Worm (Caenorhabditis elegans) whole organism, L1 larva: ENCODE data around the gene Y51H7C.8.
A peak's percentile ranks its signal among the peaks of the same experiment; 100 is the strongest.

Experiments
- C04F5.9 ChIP-seq: sonication (generic microtip); optimal IDR thresholded peaks from 2 replicates; lab custom pipeline; 2016; ENCODE audit warnings: missing genetic modification characterization, missing compliant biosample characterization
- C16A3.4 ChIP-seq: fragments of 150-350 bp; optimal IDR thresholded peaks from 2 replicates; lab custom pipeline; 2014; ENCODE audit warnings: missing biosample characterization, missing genetic modification characterization
- F16B12.6 ChIP-seq: fragments of 150-350 bp; optimal IDR thresholded peaks from 2 replicates; lab custom pipeline; 2014; ENCODE audit warnings: missing biosample characterization, missing genetic modification characterization
- aha-1 ChIP-seq: fragments of 150-350 bp; optimal IDR thresholded peaks from 2 replicates; lab custom pipeline; 2014; ENCODE audit warnings: missing biosample characterization, missing genetic modification characterization
- ama-1 ChIP-seq: fragments of 150-350 bp; optimal IDR thresholded peaks from 2 replicates; lab custom pipeline; 2014
- ceh-82 ChIP-seq, 3 experiments: fragments of 150-350 bp in 1 of 3; sonication (generic microtip) in 2 of 3; optimal IDR thresholded peaks; 2 replicates each; lab custom pipeline; 2014 to 2017; ENCODE audit warnings: missing biosample characterization in 3 of 3, missing genetic modification characterization in 3 of 3
- ceh-90 ChIP-seq: sonication (generic microtip); optimal IDR thresholded peaks from 2 replicates; lab custom pipeline; 2016; ENCODE audit warnings: missing genetic modification characterization, missing compliant biosample characterization
- ces-1 ChIP-seq: fragments of 150-350 bp; optimal IDR thresholded peaks from 2 replicates; lab custom pipeline; 2014; ENCODE audit warnings: missing biosample characterization, missing genetic modification reagents, missing genetic modification characterization
- dpl-1 ChIP-seq, 3 experiments: fragments of 150-350 bp in 2 of 3; sonication (generic microtip) in 1 of 3; optimal IDR thresholded peaks; 2 replicates each; lab custom pipeline; 2014 to 2017; ENCODE audit warnings: missing biosample characterization in 3 of 3, missing genetic modification characterization in 3 of 3, missing genetic modification reagents in 3 of 3
- dsc-1 ChIP-seq: sonication (generic microtip); optimal IDR thresholded peaks from 2 replicates; lab custom pipeline; 2016; ENCODE audit warnings: mild to moderate bottlenecking, missing genetic modification characterization, missing compliant biosample characterization
- efl-1 ChIP-seq, 4 experiments: fragments of 150-350 bp; optimal IDR thresholded peaks in 3 of 4; peaks in 1 of 4; 1 replicate in 1 of 4; 2 replicates in 3 of 4; lab custom pipeline; 2014; ENCODE audit warnings: missing biosample characterization in 2 of 4, missing genetic modification characterization in 2 of 4, missing genetic modification reagents in 2 of 4
- efl-3 ChIP-seq: fragments of 200-800 bp; sonication (Bioruptor generic); optimal IDR thresholded peaks from 2 replicates; lab custom pipeline; 2018; ENCODE audit warnings: mild to moderate bottlenecking, missing genetic modification characterization, missing compliant biosample characterization
- egl-13 ChIP-seq: sonication (generic microtip); optimal IDR thresholded peaks from 2 replicates; lab custom pipeline; 2016; ENCODE audit warnings: missing genotype, missing genetic modification reagents, missing genetic modification characterization, missing compliant biosample characterization
- elt-2 ChIP-seq: sonication (generic microtip); optimal IDR thresholded peaks from 2 replicates; lab custom pipeline; 2016; ENCODE audit warnings: missing genetic modification characterization, mild to moderate bottlenecking, inconsistent platforms, missing compliant biosample characterization, missing genetic modification reagents
- elt-3 ChIP-seq, 6 experiments: fragments of 150-350 bp in 1 of 6; sonication (generic microtip); optimal IDR thresholded peaks; 2 replicates each; lab custom pipeline; 2017 to 2018; ENCODE audit warnings: missing biosample characterization in 6 of 6, missing genetic modification characterization in 6 of 6, inconsistent platforms in 1 of 6
- fkh-10 ChIP-seq: sonication (generic microtip); optimal IDR thresholded peaks from 2 replicates; lab custom pipeline; 2017; ENCODE audit warnings: missing biosample characterization, missing genetic modification reagents, missing genetic modification characterization
- fkh-4 ChIP-seq: sonication (generic microtip); optimal IDR thresholded peaks from 2 replicates; lab custom pipeline; 2016; ENCODE audit warnings: missing compliant biosample characterization, missing genetic modification characterization, borderline replicate concordance
- fkh-8 ChIP-seq: sonication (generic microtip); optimal IDR thresholded peaks from 2 replicates; lab custom pipeline; 2016; ENCODE audit warnings: mild to moderate bottlenecking, missing genetic modification characterization, missing compliant biosample characterization
- fos-1 ChIP-seq: fragments of 150-350 bp; optimal IDR thresholded peaks from 2 replicates; lab custom pipeline; 2014; ENCODE audit warnings: missing biosample characterization, missing genetic modification characterization
- grh-1 ChIP-seq: fragments of 200-800 bp; sonication (Bioruptor generic); IDR thresholded peaks from 2 replicates; pipeline ENCODE4 v1.3.6; 2022; ENCODE audit warnings: missing genetic modification reagents, missing genetic modification characterization, missing compliant biosample characterization
- irx-1 ChIP-seq: sonication (generic microtip); optimal IDR thresholded peaks from 2 replicates; lab custom pipeline; 2016; ENCODE audit warnings: missing genetic modification characterization, missing compliant biosample characterization
- isw-1 ChIP-seq: fragments of 200-800 bp; sonication (Bioruptor generic); IDR thresholded peaks from 2 replicates; pipeline ENCODE4 v1.3.6; 2022; ENCODE audit warnings: missing genetic modification characterization, missing compliant biosample characterization
- lin-14 ChIP-seq: fragments of 200-800 bp; sonication (Bioruptor generic); optimal IDR thresholded peaks from 2 replicates; lab custom pipeline; 2018; ENCODE audit warnings: mild to moderate bottlenecking, missing genetic modification characterization, moderate library complexity, missing compliant biosample characterization
- lin-15B ChIP-seq: fragments of 150-350 bp; sonication (generic microtip); optimal IDR thresholded peaks from 3 replicates; lab custom pipeline; 2014; ENCODE audit warnings: missing biosample characterization, missing genetic modification characterization
- lin-35 ChIP-seq, 2 experiments: fragments of 150-350 bp; optimal IDR thresholded peaks; 2 replicates each; lab custom pipeline; 2014; ENCODE audit warnings: missing biosample characterization in 2 of 2, missing genetic modification characterization in 2 of 2, missing genetic modification reagents in 2 of 2
- lin-39 ChIP-seq: fragments of 150-350 bp; optimal IDR thresholded peaks from 2 replicates; lab custom pipeline; 2014; ENCODE audit warnings: missing biosample characterization, missing genetic modification reagents, missing genetic modification characterization
- lsy-2 ChIP-seq, 2 experiments: fragments of 150-350 bp; optimal IDR thresholded peaks; 2 replicates each; lab custom pipeline; 2014; ENCODE audit warnings: missing biosample characterization in 2 of 2, missing genetic modification characterization in 2 of 2
- mef-2 ChIP-seq: fragments of 150-350 bp; optimal IDR thresholded peaks from 2 replicates; lab custom pipeline; 2014; ENCODE audit warnings: missing biosample characterization, missing genetic modification characterization
- nhr-11 ChIP-seq: fragments of 150-350 bp; optimal IDR thresholded peaks from 2 replicates; lab custom pipeline; 2014; ENCODE audit warnings: missing biosample characterization, missing genetic modification characterization
- nhr-19 ChIP-seq: fragments of 200-800 bp; sonication (Bioruptor generic); conservative IDR thresholded peaks from 2 replicates; pipeline ENCODE4 v1.3.6; 2022; ENCODE audit warnings: missing genetic modification characterization, missing compliant biosample characterization
- nhr-20 ChIP-seq: sonication (generic microtip); optimal IDR thresholded peaks from 2 replicates; lab custom pipeline; 2016; ENCODE audit warnings: mild to moderate bottlenecking, missing genetic modification characterization, missing compliant biosample characterization
- nhr-237 ChIP-seq: fragments of 150-350 bp; optimal IDR thresholded peaks from 2 replicates; lab custom pipeline; 2014; ENCODE audit warnings: missing biosample characterization, missing genetic modification characterization
- nhr-28 ChIP-seq: fragments of 150-350 bp; optimal IDR thresholded peaks from 2 replicates; lab custom pipeline; 2014; ENCODE audit warnings: missing biosample characterization, missing genetic modification characterization
- nhr-47 ChIP-seq: sonication (generic microtip); optimal IDR thresholded peaks from 2 replicates; lab custom pipeline; 2016; ENCODE audit warnings: mild to moderate bottlenecking, missing genetic modification characterization, moderate library complexity, missing compliant biosample characterization
- nhr-84 ChIP-seq: sonication (generic microtip); optimal IDR thresholded peaks from 2 replicates; lab custom pipeline; 2017; ENCODE audit warnings: missing biosample characterization, missing genetic modification characterization
- nhr-90 ChIP-seq: sonication (generic microtip); optimal IDR thresholded peaks from 2 replicates; lab custom pipeline; 2016; ENCODE audit warnings: mild to moderate bottlenecking, missing genetic modification characterization, missing compliant biosample characterization; ENCODE audit not compliant: poor library complexity
- pag-3 ChIP-seq: sonication (generic microtip); optimal IDR thresholded peaks from 2 replicates; lab custom pipeline; 2017; ENCODE audit warnings: missing genetic modification characterization, mild to moderate bottlenecking, missing compliant biosample characterization, antibody characterized with exemption, borderline replicate concordance; ENCODE audit not compliant: insufficient read depth
- rnt-1 ChIP-seq: sonication (generic microtip); optimal IDR thresholded peaks from 2 replicates; lab custom pipeline; 2016; ENCODE audit warnings: mild to moderate bottlenecking, missing genetic modification characterization, moderate library complexity, missing compliant biosample characterization
- skn-1 ChIP-seq: fragments of 150-350 bp; optimal IDR thresholded peaks from 2 replicates; lab custom pipeline; 2014; ENCODE audit warnings: missing biosample characterization, missing genetic modification characterization
- snpc-4 ChIP-seq: fragments of 150-350 bp; optimal IDR thresholded peaks from 2 replicates; lab custom pipeline; 2014; ENCODE audit warnings: missing biosample characterization, missing genetic modification characterization
- snu-23 ChIP-seq: sonication (generic microtip); optimal IDR thresholded peaks from 2 replicates; lab custom pipeline; 2016; ENCODE audit warnings: missing genetic modification characterization, missing compliant biosample characterization
- sox-4 ChIP-seq: sonication (generic microtip); optimal IDR thresholded peaks from 2 replicates; lab custom pipeline; 2016; ENCODE audit warnings: missing genetic modification characterization, missing compliant biosample characterization
- swsn-7 ChIP-seq: sonication (generic microtip); optimal IDR thresholded peaks from 2 replicates; lab custom pipeline; 2016; ENCODE audit warnings: missing genetic modification characterization, missing compliant biosample characterization
- tbx-2 ChIP-seq: sonication (generic microtip); optimal IDR thresholded peaks from 2 replicates; lab custom pipeline; 2016; ENCODE audit warnings: missing genetic modification characterization, missing compliant biosample characterization
- unc-130 ChIP-seq: fragments of 150-350 bp; optimal IDR thresholded peaks from 2 replicates; lab custom pipeline; 2017; ENCODE audit warnings: missing biosample characterization, missing genetic modification characterization, inconsistent platforms
- unc-86 ChIP-seq: sonication (generic microtip); optimal IDR thresholded peaks from 2 replicates; lab custom pipeline; 2016; ENCODE audit warnings: missing genetic modification characterization, missing compliant biosample characterization
- unc-98 ChIP-seq: fragments of 200-800 bp; sonication (Bioruptor generic); IDR thresholded peaks from 2 replicates; pipeline ENCODE4 v1.3.6; 2022; ENCODE audit warnings: missing genetic modification characterization, missing compliant biosample characterization
- vab-15 ChIP-seq: sonication (generic microtip); optimal IDR thresholded peaks from 2 replicates; lab custom pipeline; 2017; ENCODE audit warnings: missing genotype, mild to moderate bottlenecking, missing genetic modification characterization, missing compliant biosample characterization
- xbp-1 ChIP-seq: sonication (generic microtip); optimal IDR thresholded peaks from 2 replicates; lab custom pipeline; 2016; ENCODE audit warnings: missing genetic modification characterization, missing compliant biosample characterization
- ztf-11 ChIP-seq, 2 experiments: sonication (generic microtip); optimal IDR thresholded peaks; 2 replicates each; lab custom pipeline; 2016 to 2017; ENCODE audit warnings: missing genetic modification characterization in 2 of 2, missing biosample characterization in 1 of 2, missing compliant biosample characterization in 1 of 2

Y51H7C.8 gene

DNA sequence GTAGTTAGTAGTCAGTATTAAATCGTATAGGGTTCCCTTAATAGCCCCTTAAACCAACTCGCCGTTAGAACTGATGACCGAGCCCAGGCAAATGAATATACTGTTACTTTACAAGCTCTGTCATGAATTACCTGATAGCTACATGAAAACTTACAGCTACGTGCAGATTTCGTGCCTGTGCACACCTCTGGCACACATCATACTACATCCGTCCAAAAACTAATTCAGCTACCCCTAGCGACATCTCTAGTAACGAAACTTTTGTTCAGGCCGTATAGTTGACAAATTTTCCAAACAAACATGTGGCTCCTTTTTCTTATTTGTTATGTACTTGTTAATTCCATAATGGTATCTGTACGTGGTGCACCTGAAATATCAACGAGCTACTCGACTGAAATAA lies 1.5 kb upstream of the Y51H7C.8 start, which contains the start of gene F54D12.1:
Gene F54D12.1, plus strand, starts transcription at position 301 of the 400 bp plus-strand sequence.
- TF ChIP-seq pag-3 (tag; lab: Kevin White, UChicago) (no peak), lin-39 (tag; lab: Kevin White, UChicago) (no peak), nhr-84 (no peak), mef-2 (tag; lab: Kevin White, UChicago) (no peak), unc-98 (GFP tag; lab: Robert Waterston, UW) (no peak)

DNA sequence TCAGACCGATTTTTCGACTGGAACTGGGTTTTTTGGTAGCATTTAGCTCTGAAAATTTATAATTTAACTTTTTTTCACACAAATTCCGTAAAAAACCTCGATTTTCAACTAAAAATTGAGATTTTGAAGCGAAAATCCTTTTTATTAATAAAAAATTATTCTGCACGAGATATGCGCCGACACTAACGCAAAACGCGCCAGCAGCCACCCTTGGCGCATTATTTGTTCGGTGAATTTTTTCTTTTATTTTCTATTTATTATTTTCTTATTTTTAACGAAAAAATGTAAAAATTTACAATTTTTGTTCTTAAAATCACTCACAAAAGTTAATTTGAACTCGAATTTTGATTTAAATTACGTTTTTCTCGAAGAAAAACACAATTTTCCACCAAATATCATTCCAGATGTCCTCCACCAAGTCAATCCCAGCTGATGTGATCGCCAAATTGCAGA lies 619 bp downstream of the Y51H7C.8 start, which contains the start of gene Y51H7C.7:
Gene Y51H7C.7, plus strand, starts transcription at position 403 of the 453 bp plus-strand sequence.
- TF ChIP-seq nhr-20 (tag; lab: Kevin White, UChicago) (peak; percentile 68), fkh-8 (tag; lab: Kevin White, UChicago) (peak; percentile 24), nhr-11 (tag; lab: Kevin White, UChicago) (peak; percentile 10), fkh-10 (GFP tag; lab: Kevin White, UChicago) (no peak), C04F5.9 (tag; lab: Kevin White, UChicago) (peak; percentile 19), dpl-1 (GFP tag; optimal IDR thresholded peaks at IDR 0.05; lab: Kevin White, UChicago) (peak; percentile 56 to 76 (median 74)), efl-1 (optimal IDR thresholded peaks at IDR 0.05; lab: Kevin White, UChicago) (peak; percentile 47 to 68), efl-1 (GFP tag; optimal IDR thresholded peaks at IDR 0.05 in 1 of 2; lab: Kevin White, UChicago) (peak; percentile 76 to 97), xbp-1 (tag; lab: Kevin White, UChicago) (peak; percentile 69), ama-1 (lab: Kevin White, UChicago) (no peak), ceh-90 (tag; lab: Kevin White, UChicago) (no peak), isw-1 (GFP tag; lab: Robert Waterston, UW) (peak; percentile 56), grh-1 (GFP tag; lab: Robert Waterston, UW) (peak; percentile 54), ceh-82 (tag; optimal IDR thresholded peaks at IDR 0.05; lab: Kevin White, UChicago) (peak; percentile 72 to 90 (median 72)), lin-35 (GFP tag; optimal IDR thresholded peaks at IDR 0.05; lab: Kevin White, UChicago) (peak; percentile 37 to 66), elt-2 (tag; lab: Kevin White, UChicago) (peak; percentile 25), elt-3 (tag; optimal IDR thresholded peaks at IDR 0.05; lab: Kevin White, UChicago) (peak in 2 of 6 experiments; percentile 16 to 49), snpc-4 (tag; lab: Kevin White, UChicago) (peak; percentile 58), vab-15 (tag; lab: Kevin White, UChicago) (no peak), sox-4 (tag; lab: Kevin White, UChicago) (peak; percentile 10), skn-1 (tag; lab: Kevin White, UChicago) (peak; percentile 61), nhr-90 (tag; lab: Kevin White, UChicago) (peak; percentile 74), aha-1 (tag; lab: Kevin White, UChicago) (peak; percentile 4), tbx-2 (peak; percentile 74), C16A3.4 (tag; lab: Kevin White, UChicago) (peak; percentile 27), unc-98 (GFP tag; lab: Robert Waterston, UW) (no peak), snu-23 (GFP tag; lab: Kevin White, UChicago) (peak; percentile 74), nhr-28 (tag; lab: Kevin White, UChicago) (no peak), egl-13 (peak; percentile 48), F16B12.6 (peak; percentile 55), swsn-7 (tag; lab: Kevin White, UChicago) (peak; percentile 71), unc-130 (tag; lab: Kevin White, UChicago) (peak; percentile 58), ztf-11 (tag; optimal IDR thresholded peaks at IDR 0.05; lab: Kevin White, UChicago) (peak in 1 of 2 experiments; percentile 57), lin-15B (tag; lab: Kevin White, UChicago) (peak; percentile 45), lin-39 (tag; lab: Kevin White, UChicago) (peak; percentile 76), dsc-1 (tag; lab: Kevin White, UChicago) (peak; percentile 76), lsy-2 (tag; optimal IDR thresholded peaks at IDR 0.05; lab: Kevin White, UChicago) (peak in 1 of 2 experiments; percentile 84), nhr-19 (GFP tag; lab: Robert Waterston, UW) (peak; percentile 65), nhr-237 (tag; lab: Kevin White, UChicago) (no peak), ces-1 (GFP tag; lab: Kevin White, UChicago) (no peak), irx-1 (tag; lab: Kevin White, UChicago) (peak; percentile 81), rnt-1 (tag; lab: Kevin White, UChicago) (peak; percentile 73), efl-3 (GFP tag; lab: Kevin White, UChicago) (no peak), fos-1 (tag; lab: Kevin White, UChicago) (peak; percentile 22), nhr-47 (peak; percentile 85), lin-14 (GFP tag; lab: Kevin White, UChicago) (no peak), fkh-4 (peak; percentile 7), unc-86 (tag; lab: Kevin White, UChicago) (peak; percentile 66)
